Worm (Caenorhabditis elegans) whole organism, late embryonic: ENCODE results near the gene pax-2.

Experiments
- T23F11.4 ChIP-seq: fragments of 200-800 bp; sonication (Bioruptor generic); optimal IDR thresholded peaks from 2 replicates; lab custom pipeline; 2018; ENCODE audit warnings: mild to moderate bottlenecking, missing genetic modification characterization, missing compliant biosample characterization
- ama-1 ChIP-seq: fragments of 150-350 bp; optimal IDR thresholded peaks from 2 replicates; lab custom pipeline; 2014
- ceh-14 ChIP-seq: sonication (generic microtip); optimal IDR thresholded peaks from 2 replicates; lab custom pipeline; 2016; ENCODE audit warnings: missing genotype, missing genetic modification characterization, missing compliant biosample characterization
- ceh-24 ChIP-seq: sonication (generic microtip); optimal IDR thresholded peaks from 2 replicates; lab custom pipeline; 2016; ENCODE audit warnings: mild to moderate bottlenecking, missing genetic modification characterization, missing compliant biosample characterization
- elt-2 ChIP-seq: sonication (generic microtip); optimal IDR thresholded peaks from 2 replicates; lab custom pipeline; 2016; ENCODE audit warnings: missing genetic modification reagents, missing genetic modification characterization, missing compliant biosample characterization
- fkh-10 ChIP-seq: fragments of 150-350 bp; optimal IDR thresholded peaks from 2 replicates; lab custom pipeline; 2014; ENCODE audit warnings: missing biosample characterization, missing genetic modification reagents, missing genetic modification characterization
- gmeb-2 ChIP-seq: sonication (generic microtip); optimal IDR thresholded peaks from 2 replicates; lab custom pipeline; 2016; ENCODE audit warnings: missing genetic modification characterization, inconsistent platforms, missing compliant biosample characterization
- hlh-30 ChIP-seq: sonication (generic microtip); optimal IDR thresholded peaks from 2 replicates; lab custom pipeline; 2017; ENCODE audit warnings: antibody characterized with exemption, missing genetic modification characterization, missing compliant biosample characterization; ENCODE audit not compliant: insufficient read depth
- pat-9 ChIP-seq: fragments of 200-800 bp; sonication (Bioruptor generic); optimal IDR thresholded peaks from 2 replicates; lab custom pipeline; 2018; ENCODE audit warnings: mild to moderate bottlenecking, missing genetic modification characterization, moderate library complexity, missing compliant biosample characterization

ce11 chrIV:4247770-4248169 lies 43.6 kb upstream of the pax-2 start, which contains the start of gene ama-1:
- TF ChIP-seq ceh-24 (tag; lab: Kevin White, UChicago) (no peak), T23F11.4 (no peak), ceh-14 (no peak), hlh-30 (tag; lab: Kevin White, UChicago) (no peak), ama-1 (lab: Kevin White, UChicago) (no peak), fkh-10 (GFP tag; lab: Kevin White, UChicago) (no peak), elt-2 (tag; lab: Kevin White, UChicago) (no peak), pat-9 (tag; lab: Kevin White, UChicago) (no peak), gmeb-2 (no peak)
